Fruit fly (Drosophila melanogaster): ENCODE measurements around the gene Nfs1.

Gene Nfs1

dm6 chr2L:12026458-12027431, 27.3 kb downstream of the Nfs1 start (continued):
- TF ChIP-seq CG8388 (GFP tag; optimal IDR thresholded peaks at IDR 0.05) (peak; percentile 46), Tbp (GFP tag; optimal IDR thresholded peaks at IDR 0.05) (no peak), tin (GFP tag; optimal IDR thresholded peaks at IDR 0.05) (peak; percentile 30), Gsc (GFP tag; IDR thresholded peaks at IDR 0.05) (no peak), CG31224 (GFP tag; IDR thresholded peaks at IDR 0.05) (peak; percentile 41; the same call in 1 of the 2 replicates), CG11696 (GFP tag; IDR thresholded peaks at IDR 0.05) (peak; percentile 13; the same call in 1 of the 2 replicates), ap (GFP tag; IDR thresholded peaks at IDR 0.05) (no peak), lilli (GFP tag; optimal IDR thresholded peaks at IDR 0.05) (peak; percentile 50), fd64A (GFP tag; optimal IDR thresholded peaks at IDR 0.05) (no peak), fd102C (GFP tag; optimal IDR thresholded peaks at IDR 0.05) (no peak), CG32532 (GFP tag; IDR thresholded peaks at IDR 0.05) (peak; percentile 53), en (GFP tag; optimal IDR thresholded peaks at IDR 0.05) (no peak), CG12942 (GFP tag; optimal IDR thresholded peaks at IDR 0.05) (no peak), HHEX (GFP tag; optimal IDR thresholded peaks at IDR 0.05) (peak; percentile 60), nerfin-1 (tag; optimal IDR thresholded peaks at IDR 0.05) (peak; percentile 3), CG34224 (GFP tag; IDR thresholded peaks at IDR 0.05; ENCODE audit: partially characterized antibody) (no peak), Xbp1 (GFP tag; optimal IDR thresholded peaks at IDR 0.05) (peak; percentile 61), HLH3B (GFP tag; IDR thresholded peaks at IDR 0.05) (no peak), BtbVII (GFP tag; optimal IDR thresholded peaks at IDR 0.05) (no peak), zf30C (GFP tag; optimal IDR thresholded peaks at IDR 0.05) (peak; percentile 41), crp (GFP tag; optimal IDR thresholded peaks at IDR 0.05) (no peak), otp (GFP tag; IDR thresholded peaks at IDR 0.05) (no peak), eyg (GFP tag; optimal IDR thresholded peaks at IDR 0.05) (no peak), CG11093 (GFP tag; IDR thresholded peaks at IDR 0.05) (no peak), CG12219 (GFP tag; optimal IDR thresholded peaks at IDR 0.05) (no peak), Mad (GFP tag; optimal IDR thresholded peaks at IDR 0.05) (no peak), Abd-B (GFP tag; optimal IDR thresholded peaks at IDR 0.05) (peak; percentile 29), CG10654 (GFP tag; optimal IDR thresholded peaks at IDR 0.05) (peak; percentile 34), CG7963 (GFP tag; IDR thresholded peaks at IDR 0.05; ENCODE audit: partially characterized antibody) (no peak), CoRest (tag; optimal IDR thresholded peaks at IDR 0.05) (peak; percentile 81), CG1602 (GFP tag; optimal IDR thresholded peaks at IDR 0.05) (peak; percentile 68), CG10209 (GFP tag; optimal IDR thresholded peaks at IDR 0.05) (peak; percentile 70), klu (GFP tag; IDR thresholded peaks at IDR 0.05) (0 out of 2 replicates have a peak, but pooled peaks have one; percentile 13), CG17385 (GFP tag; optimal IDR thresholded peaks at IDR 0.05) (peak; percentile 59), Dref (GFP tag; IDR thresholded peaks at IDR 0.05) (peak; percentile 45), Med (GFP tag) (peak; percentile 75), Scr (GFP tag; IDR thresholded peaks at IDR 0.05; ENCODE audit: partially characterized antibody) (no peak), CG4617 (GFP tag; optimal IDR thresholded peaks at IDR 0.05; ENCODE audit: borderline replicate concordance) (no peak), lab (GFP tag; optimal IDR thresholded peaks at IDR 0.05) (no peak), cato (GFP tag; optimal IDR thresholded peaks at IDR 0.05; ENCODE audit: borderline replicate concordance) (peak; percentile 29), CG17328 (GFP tag; IDR thresholded peaks at IDR 0.05) (peak; percentile 47; the same call in 1 of the 2 replicates), Ptx1 (GFP tag; IDR thresholded peaks at IDR 0.05) (peak; percentile 57), B-H1 (GFP tag; IDR thresholded peaks at IDR 0.05) (peak; percentile 20; the same call in 1 of the 3 replicates), Fer3 (tag; optimal IDR thresholded peaks at IDR 0.05) (peak; percentile 24), ATbp (GFP tag; optimal IDR thresholded peaks at IDR 0.05) (peak; percentile 41), CG17186 (GFP tag; optimal IDR thresholded peaks at IDR 0.05) (no peak), Max (GFP tag; optimal IDR thresholded peaks at IDR 0.05) (peak; percentile 54), p53 (GFP tag; optimal IDR thresholded peaks at IDR 0.05) (no peak)

Measured in whole organism, embryonic.